Worm (Caenorhabditis elegans) whole organism, L1 larva: ENCODE data around the gene F55A11.11.

Source experiments
- aha-1 ChIP-seq: fragments of 150-350 bp; optimal IDR thresholded peaks from 2 replicates; lab custom pipeline; 2014; ENCODE audit warnings: missing biosample characterization, missing genetic modification characterization
- isw-1 ChIP-seq: fragments of 200-800 bp; sonication (Bioruptor generic); IDR thresholded peaks from 2 replicates; pipeline ENCODE4 v1.3.6; 2022; ENCODE audit warnings: missing genetic modification characterization, missing compliant biosample characterization
- lin-14 ChIP-seq: fragments of 200-800 bp; sonication (Bioruptor generic); optimal IDR thresholded peaks from 2 replicates; lab custom pipeline; 2018; ENCODE audit warnings: mild to moderate bottlenecking, missing genetic modification characterization, moderate library complexity, missing compliant biosample characterization
- nhr-28 ChIP-seq: fragments of 150-350 bp; optimal IDR thresholded peaks from 2 replicates; lab custom pipeline; 2014; ENCODE audit warnings: missing biosample characterization, missing genetic modification characterization
- nhr-76 ChIP-seq: sonication (generic microtip); optimal IDR thresholded peaks from 2 replicates; lab custom pipeline; 2017; ENCODE audit warnings: missing biosample characterization, missing genetic modification characterization
- pqm-1 ChIP-seq: sonication (generic microtip); optimal IDR thresholded peaks from 3 replicates; lab custom pipeline; 2017; ENCODE audit warnings: missing biosample characterization, missing genetic modification characterization
- skn-1 ChIP-seq: fragments of 150-350 bp; optimal IDR thresholded peaks from 2 replicates; lab custom pipeline; 2014; ENCODE audit warnings: missing biosample characterization, missing genetic modification characterization
- sptf-1 ChIP-seq: fragments of 150-350 bp; optimal IDR thresholded peaks from 2 replicates; lab custom pipeline; 2014; ENCODE audit warnings: missing biosample characterization, missing genetic modification characterization
- sup-37 ChIP-seq: fragments of 200-800 bp; sonication (Bioruptor generic); optimal IDR thresholded peaks from 2 replicates; lab custom pipeline; 2018; ENCODE audit warnings: mild to moderate bottlenecking, missing genetic modification characterization, missing compliant biosample characterization
- tbx-2 ChIP-seq: sonication (generic microtip); optimal IDR thresholded peaks from 2 replicates; lab custom pipeline; 2016; ENCODE audit warnings: missing genetic modification characterization, missing compliant biosample characterization

- no peak for TF ChIP-seq lin-14 (GFP tag; lab: Kevin White, UChicago)
- no peak for TF ChIP-seq nhr-28
- no peak for TF ChIP-seq aha-1 (tag; lab: Kevin White, UChicago)
- no peak for TF ChIP-seq tbx-2
- TF ChIP-seq isw-1 (GFP tag; lab: Robert Waterston, UW) = no peak
- TF ChIP-seq sup-37 (GFP tag; lab: Kevin White, UChicago) = no peak
- no peak for TF ChIP-seq sptf-1 (tag; lab: Kevin White, UChicago)
- no peak for TF ChIP-seq pqm-1
- TF ChIP-seq nhr-76 (tag; lab: Kevin White, UChicago) = no peak
- TF ChIP-seq skn-1 (tag; lab: Kevin White, UChicago) = no peak
Observed at ce11 chrV:11773420-11773819, 9.5 kb upstream of the F55A11.11 start, which contains the start of gene bus-18.
